Worm (Caenorhabditis elegans): Measurements from ENCODE around the gene htrl-1.

Gene htrl-1

ce11 chrV:11526927-11527491 lies 30.8 kb upstream of the htrl-1 start:
- TF ChIP-seq flt-1 (GFP tag; IDR thresholded peaks at IDR 0.05) (no peak), scrt-1 (GFP tag; IDR thresholded peaks at IDR 0.05) (no peak), hnd-1 (tag; optimal IDR thresholded peaks at IDR 0.05) (no peak), pes-1 (GFP tag; IDR thresholded peaks at IDR 0.05) (no peak), tra-4 (tag; optimal IDR thresholded peaks at IDR 0.05) (no peak), F13C5.2 (tag; optimal IDR thresholded peaks at IDR 0.05) (no peak), ceh-36 (tag; optimal IDR thresholded peaks at IDR 0.05) (no peak)

- TF ChIP-seq flt-1 (GFP tag; IDR thresholded peaks at IDR 0.05) (no peak), hnd-1 (tag; optimal IDR thresholded peaks at IDR 0.05) (no peak), pes-1 (GFP tag; IDR thresholded peaks at IDR 0.05) (no peak), B0310.2 (tag; optimal IDR thresholded peaks at IDR 0.05) (no peak), tbx-37 (GFP tag; conservative IDR thresholded peaks at IDR 0.05) (no peak), tbx-11 (GFP tag; IDR thresholded peaks at IDR 0.05) (no peak), ceh-36 (tag; optimal IDR thresholded peaks at IDR 0.05) (no peak), hmg-4 (GFP tag; optimal IDR thresholded peaks at IDR 0.05) (no peak), hmbx-1 (tag; optimal IDR thresholded peaks at IDR 0.05) (no peak), scrt-1 (GFP tag; IDR thresholded peaks at IDR 0.05) (no peak), F13C5.2 (tag; optimal IDR thresholded peaks at IDR 0.05) (no peak), aly-1 (tag; optimal IDR thresholded peaks at IDR 0.05) (no peak)
Observed at ce11 chrV:11525338-11525737, 29.2 kb upstream of the htrl-1 start.

ce11 chrV:11521448-11521847 lies 25.3 kb upstream of the htrl-1 start, which contains the start of gene pafo-1:
Gene pafo-1, plus strand, starts transcription at chrV:11521703.
- 0 out of 2 replicates have a peak, but pooled peaks have one; percentile 23 for TF ChIP-seq flt-1 (GFP tag; IDR thresholded peaks at IDR 0.05)
- peak; percentile 40 for TF ChIP-seq ceh-36 (tag; optimal IDR thresholded peaks at IDR 0.05)
- peak; percentile 61 for TF ChIP-seq tbx-37 (GFP tag; conservative IDR thresholded peaks at IDR 0.05)
- peak; percentile 83 for TF ChIP-seq F13C5.2 (tag; optimal IDR thresholded peaks at IDR 0.05)
- no peak for TF ChIP-seq ama-1 (optimal IDR thresholded peaks at IDR 0.05)
- TF ChIP-seq sea-1 (GFP tag; conservative IDR thresholded peaks at IDR 0.05) = 0 out of 2 replicates have a peak, but pooled peaks have one; percentile 23
- TF ChIP-seq pes-1 (GFP tag; IDR thresholded peaks at IDR 0.05) = no peak
- no peak for TF ChIP-seq B0310.2 (tag; optimal IDR thresholded peaks at IDR 0.05)
- peak; percentile 27 for TF ChIP-seq hmg-4 (GFP tag; optimal IDR thresholded peaks at IDR 0.05)

DNA sequence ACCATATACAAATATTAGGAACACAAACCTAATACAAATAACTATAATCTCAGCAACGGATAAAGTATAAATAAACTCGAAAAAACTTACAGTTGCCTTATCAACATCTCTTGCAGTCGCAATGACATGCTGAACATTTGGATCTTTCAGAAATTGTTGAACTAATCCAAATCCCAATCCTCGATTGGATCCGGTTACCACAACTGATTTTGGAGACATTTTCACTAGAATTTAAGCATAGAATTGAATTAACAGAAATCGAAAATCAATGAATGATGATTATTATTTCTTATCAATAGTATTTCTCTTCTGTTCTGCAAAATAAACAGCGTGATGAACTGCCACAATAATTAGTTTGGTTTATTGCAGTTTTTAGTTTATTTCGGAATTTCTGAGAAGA lies 24.0 kb upstream of the htrl-1 start, which contains the start of the genes C55A6.11 and C55A6.7:
Gene C55A6.11, plus strand, starts transcription at position 301 of the 400 bp plus-strand sequence.
Gene C55A6.7, minus strand, starts transcription at position 316 of the 400 bp plus-strand sequence.
- no peak for TF ChIP-seq flt-1 (GFP tag; IDR thresholded peaks at IDR 0.05)
- TF ChIP-seq hmg-4 (GFP tag; optimal IDR thresholded peaks at IDR 0.05) = no peak
- TF ChIP-seq tra-4 (tag; optimal IDR thresholded peaks at IDR 0.05) = no peak
- TF ChIP-seq B0310.2 (tag; optimal IDR thresholded peaks at IDR 0.05) = no peak
- no peak for TF ChIP-seq ama-1 (optimal IDR thresholded peaks at IDR 0.05)
- no peak for TF ChIP-seq ceh-36 (tag; optimal IDR thresholded peaks at IDR 0.05)
- no peak for TF ChIP-seq scrt-1 (GFP tag; IDR thresholded peaks at IDR 0.05)
- TF ChIP-seq F13C5.2 (tag; optimal IDR thresholded peaks at IDR 0.05) = no peak
- TF ChIP-seq ets-7 (tag; optimal IDR thresholded peaks at IDR 0.05) = no peak
- no peak for TF ChIP-seq tbx-37 (GFP tag; conservative IDR thresholded peaks at IDR 0.05)
- no peak for TF ChIP-seq ceh-13 (GFP tag; optimal IDR thresholded peaks at IDR 0.05)

- TF ChIP-seq tbx-11 (GFP tag; IDR thresholded peaks at IDR 0.05) = no peak
Observed at ce11 chrV:11517789-11518188, 21.6 kb upstream of the htrl-1 start, which contains the start of gene C55A6.4. Gene C55A6.4, minus strand, starts transcription at chrV:11517889.

DNA sequence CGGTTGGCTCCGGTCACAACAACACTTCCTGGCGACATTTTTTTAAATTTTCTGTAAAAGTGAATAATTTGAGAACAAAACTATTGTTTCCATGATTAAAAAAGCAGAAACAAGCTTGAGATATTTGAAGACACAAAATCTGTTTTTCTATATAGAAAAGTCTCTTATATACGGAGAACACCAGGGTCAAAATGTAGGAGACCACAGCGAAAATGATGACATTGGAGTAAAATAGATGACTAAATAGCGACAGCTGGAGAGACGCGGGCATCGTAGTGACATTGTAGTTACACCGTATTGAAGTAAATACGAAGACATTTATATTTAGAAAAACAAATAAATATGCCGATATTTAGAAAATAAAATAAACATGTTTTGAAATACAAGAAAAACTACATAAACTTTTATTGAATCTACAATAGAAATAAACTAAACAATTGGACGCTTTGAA lies 20.0 kb upstream of the htrl-1 start, which contains the start of gene sdz-8:
Gene sdz-8, minus strand, starts transcription at position 51 of the 451 bp plus-strand sequence.
- TF ChIP-seq ceh-36 (tag; optimal IDR thresholded peaks at IDR 0.05) = no peak
- no peak for TF ChIP-seq F13C5.2 (tag; optimal IDR thresholded peaks at IDR 0.05)
- no peak for TF ChIP-seq ceh-13 (GFP tag; optimal IDR thresholded peaks at IDR 0.05)
- TF ChIP-seq ama-1 (optimal IDR thresholded peaks at IDR 0.05) = no peak
- no peak for TF ChIP-seq tbx-37 (GFP tag; conservative IDR thresholded peaks at IDR 0.05)
- no peak for TF ChIP-seq hmbx-1 (tag; optimal IDR thresholded peaks at IDR 0.05)
- no peak for TF ChIP-seq hmg-4 (GFP tag; optimal IDR thresholded peaks at IDR 0.05)
- TF ChIP-seq tbx-11 (GFP tag; IDR thresholded peaks at IDR 0.05) = no peak
- TF ChIP-seq ets-7 (tag; optimal IDR thresholded peaks at IDR 0.05) = no peak
- TF ChIP-seq B0310.2 (tag; optimal IDR thresholded peaks at IDR 0.05) = no peak
- no peak for TF ChIP-seq scrt-1 (GFP tag; IDR thresholded peaks at IDR 0.05)
- no peak for TF ChIP-seq aly-1 (tag; optimal IDR thresholded peaks at IDR 0.05)
- TF ChIP-seq pes-1 (GFP tag; IDR thresholded peaks at IDR 0.05) = no peak
- TF ChIP-seq hnd-1 (tag; optimal IDR thresholded peaks at IDR 0.05) = no peak
- no peak for TF ChIP-seq flt-1 (GFP tag; IDR thresholded peaks at IDR 0.05)
- no peak for TF ChIP-seq tra-4 (tag; optimal IDR thresholded peaks at IDR 0.05)
- TF ChIP-seq sea-1 (GFP tag; conservative IDR thresholded peaks at IDR 0.05) = no peak

- TF ChIP-seq scrt-1 (GFP tag; IDR thresholded peaks at IDR 0.05) (no peak), ceh-13 (GFP tag; optimal IDR thresholded peaks at IDR 0.05) (no peak), ama-1 (optimal IDR thresholded peaks at IDR 0.05) (no peak), ets-7 (tag; optimal IDR thresholded peaks at IDR 0.05) (no peak)
Observed at ce11 chrV:11515145-11515544, 19.0 kb upstream of the htrl-1 start.

DNA sequence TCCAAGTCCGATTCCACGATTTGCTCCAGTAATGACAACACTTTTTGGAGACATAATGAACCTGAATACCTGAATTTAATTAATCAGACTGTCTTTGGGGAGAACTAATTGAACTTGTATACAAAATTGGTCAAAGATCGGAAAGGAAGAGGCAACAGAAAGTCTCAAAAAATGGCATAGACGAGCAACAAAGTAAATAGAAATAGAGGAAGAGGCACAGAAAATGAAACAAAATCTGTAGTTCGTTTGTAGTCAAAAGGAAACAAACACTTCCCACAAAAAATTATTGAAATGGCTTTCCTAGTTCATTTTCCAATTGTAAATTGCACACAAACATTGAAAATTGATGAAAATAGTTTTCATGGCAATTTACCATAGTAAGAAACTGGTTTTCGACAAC lies 18.5 kb upstream of the htrl-1 start, which contains the start of gene C55A6.6:
Gene C55A6.6, minus strand, starts transcription at position 61 of the 400 bp plus-strand sequence.
- TF ChIP-seq hmbx-1 (tag; optimal IDR thresholded peaks at IDR 0.05) (no peak), hmg-4 (GFP tag; optimal IDR thresholded peaks at IDR 0.05) (no peak), sea-1 (GFP tag; conservative IDR thresholded peaks at IDR 0.05) (no peak), hnd-1 (tag; optimal IDR thresholded peaks at IDR 0.05) (no peak), tbx-37 (GFP tag; conservative IDR thresholded peaks at IDR 0.05) (no peak), tbx-11 (GFP tag; IDR thresholded peaks at IDR 0.05) (no peak), ets-7 (tag; optimal IDR thresholded peaks at IDR 0.05) (no peak), ama-1 (optimal IDR thresholded peaks at IDR 0.05) (no peak), aly-1 (tag; optimal IDR thresholded peaks at IDR 0.05) (no peak), ceh-13 (GFP tag; optimal IDR thresholded peaks at IDR 0.05) (no peak), pes-1 (GFP tag; IDR thresholded peaks at IDR 0.05) (no peak), scrt-1 (GFP tag; IDR thresholded peaks at IDR 0.05) (no peak)
